Fruit fly (Drosophila melanogaster) whole organism, embryonic: ENCODE results near the gene CG5043.

Experiments
- Asciz ChIP-seq: fragments of 200-800 bp; sonication (Bioruptor generic); optimal IDR thresholded peaks from 2 replicates; lab custom pipeline; 2017; ENCODE audit warnings: missing biosample characterization, mild to moderate bottlenecking, missing genetic modification characterization, missing genetic modification reagents
- CG10209 ChIP-seq: fragments of 200-800 bp; sonication (Bioruptor generic); optimal IDR thresholded peaks from 3 replicates; lab custom pipeline; 2017; ENCODE audit warnings: missing biosample characterization, mild to moderate bottlenecking, missing genetic modification characterization, missing genetic modification reagents
- CG11247 ChIP-seq: fragments of 200-800 bp; sonication (Bioruptor generic); IDR thresholded peaks from 2 replicates; pipeline ENCODE4 v1.3.6; 2022; ENCODE audit warnings: missing biosample characterization, missing genetic modification characterization
- CG12942 ChIP-seq: fragments of 200-800 bp; sonication (Bioruptor generic); optimal IDR thresholded peaks from 3 replicates; lab custom pipeline; 2016; ENCODE audit warnings: missing biosample characterization, missing genetic modification characterization
- CG14014 ChIP-seq: fragments of 200-800 bp; sonication (Bioruptor generic); IDR thresholded peaks from 2 replicates; pipeline ENCODE4 v1.3.6; 2022; ENCODE audit warnings: missing biosample characterization, missing genetic modification characterization
- CG14441 ChIP-seq: fragments of 200-800 bp; sonication (Bioruptor generic); IDR thresholded peaks from 2 replicates; pipeline ENCODE4 v1.3.6; 2022; ENCODE audit warnings: missing biosample characterization, missing genetic modification characterization
- CG14710 ChIP-seq: fragments of 200-800 bp; sonication (Bioruptor generic); optimal IDR thresholded peaks from 3 replicates; lab custom pipeline; 2019; ENCODE audit warnings: missing biosample characterization, mild to moderate bottlenecking, missing genetic modification characterization, moderate library complexity
- CG1647 ChIP-seq: fragments of 200-800 bp; sonication (Bioruptor generic); optimal IDR thresholded peaks from 3 replicates; lab custom pipeline; 2016; ENCODE audit warnings: missing biosample characterization, missing genetic modification characterization
- CG17328 ChIP-seq: fragments of 200-800 bp; sonication (Bioruptor generic); IDR thresholded peaks from 2 replicates; pipeline ENCODE4 v1.3.6; 2022; ENCODE audit warnings: missing biosample characterization, missing genetic modification characterization
- CG17568 ChIP-seq: fragments of 200-800 bp; sonication (Bioruptor generic); optimal IDR thresholded peaks from 2 replicates; lab custom pipeline; 2018; ENCODE audit warnings: missing biosample characterization, mild to moderate bottlenecking, missing genetic modification characterization, moderate library complexity
- CG17829 ChIP-seq: fragments of 200-800 bp; optimal IDR thresholded peaks from 2 replicates; lab custom pipeline; 2019; ENCODE audit warnings: missing biosample characterization, mild to moderate bottlenecking, missing genetic modification characterization, moderate library complexity
- CG18262 ChIP-seq: fragments of 200-800 bp; optimal IDR thresholded peaks from 3 replicates; lab custom pipeline; 2019; ENCODE audit warnings: missing biosample characterization, mild to moderate bottlenecking, missing genetic modification characterization, moderate library complexity
- CG2116 ChIP-seq: fragments of 200-800 bp; sonication (Bioruptor generic); optimal IDR thresholded peaks from 3 replicates; lab custom pipeline; 2018; ENCODE audit warnings: missing biosample characterization, mild to moderate bottlenecking, missing genetic modification characterization
- CG2199 ChIP-seq: fragments of 200-800 bp; sonication (Bioruptor generic); IDR thresholded peaks from 3 replicates; pipeline ENCODE4 v1.3.6; 2022; ENCODE audit warnings: missing biosample characterization, missing genetic modification characterization
- CG2202 ChIP-seq: fragments of 200-800 bp; sonication (Bioruptor generic); optimal IDR thresholded peaks from 2 replicates; lab custom pipeline; 2018; ENCODE audit warnings: missing biosample characterization, mild to moderate bottlenecking, missing genetic modification characterization
- CG3065 ChIP-seq: fragments of 200-800 bp; sonication (Bioruptor generic); optimal IDR thresholded peaks from 2 replicates; lab custom pipeline; 2016; ENCODE audit warnings: missing biosample characterization, missing genetic modification characterization
- CG4424 ChIP-seq: fragments of 200-800 bp; sonication (Bioruptor generic); optimal IDR thresholded peaks from 3 replicates; lab custom pipeline; 2016; ENCODE audit warnings: missing biosample characterization, missing genetic modification characterization
- CG7271 ChIP-seq: fragments of 200-800 bp; sonication (Bioruptor generic); optimal IDR thresholded peaks from 2 replicates; lab custom pipeline; 2018; ENCODE audit warnings: missing biosample characterization, mild to moderate bottlenecking, missing genetic modification characterization, moderate library complexity
- CG7839 ChIP-seq: fragments of 200-800 bp; sonication (Bioruptor generic); optimal IDR thresholded peaks from 3 replicates; lab custom pipeline; 2018; ENCODE audit warnings: missing biosample characterization, mild to moderate bottlenecking, missing genetic modification characterization, moderate library complexity
- CG8388 ChIP-seq: fragments of 200-800 bp; sonication (Bioruptor generic); optimal IDR thresholded peaks from 2 replicates; lab custom pipeline; 2019; ENCODE audit warnings: missing biosample characterization, mild to moderate bottlenecking, missing genetic modification characterization, moderate library complexity
- CG9876 ChIP-seq: fragments of 200-800 bp; sonication (Bioruptor generic); optimal IDR thresholded peaks from 2 replicates; lab custom pipeline; 2016; ENCODE audit warnings: missing biosample characterization, missing genetic modification characterization
- Camta ChIP-seq: fragments of 200-800 bp; sonication (Bioruptor generic); optimal IDR thresholded peaks from 2 replicates; lab custom pipeline; 2016; ENCODE audit warnings: missing biosample characterization, missing genetic modification characterization
- Dek ChIP-seq: fragments of 200-800 bp; sonication (Bioruptor generic); optimal IDR thresholded peaks from 3 replicates; lab custom pipeline; 2019; ENCODE audit warnings: missing biosample characterization, mild to moderate bottlenecking, missing genetic modification characterization, moderate library complexity
- Dip3 ChIP-seq: fragments of 200-800 bp; sonication (Bioruptor generic); optimal IDR thresholded peaks from 3 replicates; lab custom pipeline; 2016; ENCODE audit warnings: missing biosample characterization, missing genetic modification characterization
- Drgx ChIP-seq: fragments of 200-800 bp; sonication (Bioruptor generic); IDR thresholded peaks from 2 replicates; pipeline ENCODE4 v1.3.6; 2022; ENCODE audit warnings: missing biosample characterization, missing genetic modification characterization
- HLH4C ChIP-seq: fragments of 200-800 bp; sonication (Bioruptor generic); IDR thresholded peaks from 3 replicates; pipeline ENCODE4 v1.3.6; 2022; ENCODE audit warnings: missing biosample characterization, missing genetic modification characterization; ENCODE audit not compliant: partially characterized antibody
- HLHmδ ChIP-seq: fragments of 200-800 bp; sonication (Bioruptor generic); optimal IDR thresholded peaks from 2 replicates; lab custom pipeline; 2018; ENCODE audit warnings: missing biosample characterization, mild to moderate bottlenecking, missing genetic modification characterization, moderate library complexity
- Med ChIP-seq: fragments of 200-800 bp; sonication (Bioruptor generic); peaks from one replicate; lab custom pipeline; 2016; ENCODE audit warnings: missing biosample characterization, missing genetic modification characterization, mild to moderate bottlenecking, inconsistent platforms, moderate library complexity
- Myb ChIP-seq: fragments of 200-800 bp; sonication (Bioruptor generic); optimal IDR thresholded peaks from 2 replicates; lab custom pipeline; 2016; ENCODE audit warnings: missing biosample characterization, missing genetic modification characterization
- NC2α ChIP-seq: fragments of 200-800 bp; sonication (Bioruptor generic); optimal IDR thresholded peaks from 2 replicates; lab custom pipeline; 2016; ENCODE audit warnings: missing biosample characterization, missing genetic modification characterization
- Rx ChIP-seq: fragments of 200-800 bp; sonication (Bioruptor generic); IDR thresholded peaks from 2 replicates; pipeline ENCODE4 v1.3.6; 2022; ENCODE audit warnings: missing biosample characterization, missing genetic modification characterization
- Scr ChIP-seq: fragments of 200-800 bp; sonication (Bioruptor generic); IDR thresholded peaks from 2 replicates; pipeline ENCODE4 v1.3.6; 2022; ENCODE audit warnings: missing biosample characterization, missing genetic modification characterization; ENCODE audit not compliant: partially characterized antibody
- amos ChIP-seq: fragments of 200-800 bp; sonication (Bioruptor generic); IDR thresholded peaks from 2 replicates; pipeline ENCODE4 v1.3.6; 2022; ENCODE audit warnings: missing biosample characterization, missing genetic modification characterization; ENCODE audit not compliant: partially characterized antibody
- cato ChIP-seq: fragments of 200-800 bp; sonication (Bioruptor generic); optimal IDR thresholded peaks from 2 replicates; lab custom pipeline; 2016; ENCODE audit warnings: missing biosample characterization, missing genetic modification characterization, borderline replicate concordance
- danr ChIP-seq: fragments of 200-800 bp; sonication (Bioruptor generic); IDR thresholded peaks from 2 replicates; pipeline ENCODE4 v1.3.6; 2022; ENCODE audit warnings: missing biosample characterization, missing genetic modification characterization
- dati ChIP-seq: fragments of 200-800 bp; sonication (Bioruptor generic); IDR thresholded peaks from 2 replicates; pipeline ENCODE4 v1.3.6; 2022; ENCODE audit warnings: missing biosample characterization, missing genetic modification characterization
- dpn ChIP-seq, 2 experiments: fragments of 200-800 bp; sonication (Bioruptor generic); optimal IDR thresholded peaks; 3 replicates each; lab custom pipeline; 2016; ENCODE audit warnings: missing biosample characterization in 2 of 2, missing genetic modification characterization in 2 of 2
- gro ChIP-seq: fragments of 200-800 bp; sonication (Bioruptor generic); optimal IDR thresholded peaks from 2 replicates; lab custom pipeline; 2016; ENCODE audit warnings: missing biosample characterization, missing genetic modification characterization
- lbe ChIP-seq: fragments of 200-800 bp; sonication (Bioruptor generic); optimal IDR thresholded peaks from 2 replicates; lab custom pipeline; 2016; ENCODE audit warnings: missing biosample characterization, mild to moderate bottlenecking, missing genetic modification characterization
- lola ChIP-seq, 3 experiments: fragments of >200 bp in 2 of 3; fragments of 200-800 bp in 1 of 3; sonication (Bioruptor generic) in 1 of 3; optimal IDR thresholded peaks; 2 replicates each; lab custom pipeline; 2017 to 2019; ENCODE audit warnings: missing biosample characterization in 3 of 3, missing genetic modification characterization in 3 of 3, mild to moderate bottlenecking in 1 of 3, moderate library complexity in 1 of 3
- luna ChIP-seq: fragments of 200-800 bp; sonication (Bioruptor generic); optimal IDR thresholded peaks from 2 replicates; lab custom pipeline; 2016; ENCODE audit warnings: missing biosample characterization, missing genetic modification characterization
- nau ChIP-seq: fragments of 200-800 bp; sonication (Bioruptor generic); optimal IDR thresholded peaks from 3 replicates; lab custom pipeline; 2017; ENCODE audit warnings: missing biosample characterization, mild to moderate bottlenecking, missing genetic modification characterization, missing genetic modification reagents
- nerfin-2 ChIP-seq: fragments of 200-800 bp; sonication (Bioruptor generic); IDR thresholded peaks from 2 replicates; pipeline ENCODE4 v1.3.6; 2022; ENCODE audit warnings: missing biosample characterization, missing genetic modification characterization; ENCODE audit not compliant: partially characterized antibody
- odd ChIP-seq: fragments of 200-800 bp; sonication (Bioruptor generic); optimal IDR thresholded peaks from 2 replicates; lab custom pipeline; 2017; ENCODE audit warnings: missing biosample characterization, mild to moderate bottlenecking, missing genetic modification characterization
- pros ChIP-seq: fragments of 200-800 bp; sonication (Bioruptor generic); optimal IDR thresholded peaks from 3 replicates; lab custom pipeline; 2019; ENCODE audit warnings: missing biosample characterization, mild to moderate bottlenecking, missing genetic modification characterization, moderate library complexity
- tap ChIP-seq: fragments of 200-800 bp; optimal IDR thresholded peaks from 3 replicates; lab custom pipeline; 2019; ENCODE audit warnings: missing biosample characterization, mild to moderate bottlenecking, missing genetic modification characterization, moderate library complexity
- trh ChIP-seq: fragments of 200-800 bp; sonication (Bioruptor generic); optimal IDR thresholded peaks from 2 replicates; lab custom pipeline; 2016; ENCODE audit warnings: missing biosample characterization, missing genetic modification characterization
- vnd ChIP-seq: fragments of 200-800 bp; sonication (Bioruptor generic); IDR thresholded peaks from 3 replicates; pipeline ENCODE4 v1.3.6; 2022; ENCODE audit warnings: missing biosample characterization, missing genetic modification characterization; ENCODE audit not compliant: partially characterized antibody

Gene CG5043

dm6 chr2L:17429788-17430587 lies 3.7 kb upstream of the CG5043 start (continued):
- TF ChIP-seq CG10209 (GFP tag; lab: Kevin White, UChicago): peak; percentile 97
- TF ChIP-seq CG7839 (tag; lab: Kevin White, UChicago): peak; percentile 94
- peak; percentile 49 for TF ChIP-seq Camta
- TF ChIP-seq CG4424 (GFP tag; lab: Kevin White, UChicago): peak; percentile 97
- no peak for TF ChIP-seq CG1647
- no peak for TF ChIP-seq nerfin-2
- peak; percentile 91 for TF ChIP-seq CG14441
- TF ChIP-seq CG7271: peak; percentile 83
- TF ChIP-seq luna (GFP tag; lab: Kevin White, UChicago): no peak
- TF ChIP-seq CG17568 (GFP tag; lab: Kevin White, UChicago): peak; percentile 85
- peak; percentile 46 for TF ChIP-seq CG2116 (GFP tag; lab: Kevin White, UChicago)
- peak in 1 of 3 experiments; percentile 95 for TF ChIP-seq lola (GFP tag; optimal IDR thresholded peaks at IDR 0.05; lab: Kevin White, UChicago)
- no peak for TF ChIP-seq CG9876
- peak; percentile 98 for TF ChIP-seq tap
- TF ChIP-seq Asciz (GFP tag; lab: Kevin White, UChicago): peak; percentile 98
- no peak for TF ChIP-seq HLH4C (GFP tag; lab: Robert Waterston, UW)
- TF ChIP-seq CG3065 (GFP tag; lab: Kevin White, UChicago): peak; percentile 8
- TF ChIP-seq nau (GFP tag; lab: Kevin White, UChicago): peak; percentile 94
- TF ChIP-seq CG14014: peak; percentile 94
- peak; percentile 81 for TF ChIP-seq Drgx (GFP tag; lab: Robert Waterston, UW)
- peak; percentile 89 for TF ChIP-seq CG2202 (tag; lab: Kevin White, UChicago)
- TF ChIP-seq lbe (GFP tag; lab: Kevin White, UChicago): peak; percentile 94
- peak; percentile 89 for TF ChIP-seq CG12942 (GFP tag; lab: Kevin White, UChicago)
- TF ChIP-seq trh (GFP tag; lab: Kevin White, UChicago): peak; percentile 16
- peak; percentile 40; the same call in 1 of the 2 replicates for TF ChIP-seq CG11247
- TF ChIP-seq odd (GFP tag; lab: Kevin White, UChicago): peak; percentile 91
- peak; percentile 49 for TF ChIP-seq CG8388 (GFP tag; lab: Kevin White, UChicago)
- peak; percentile 99 for TF ChIP-seq CG18262 (tag; lab: Kevin White, UChicago)
- peak; percentile 52 to 93 for TF ChIP-seq dpn (GFP tag; optimal IDR thresholded peaks at IDR 0.05; lab: Kevin White, UChicago)
- TF ChIP-seq Scr: no peak
- TF ChIP-seq amos (GFP tag; lab: Robert Waterston, UW): no peak
- TF ChIP-seq Dek (tag; lab: Kevin White, UChicago): peak; percentile 95
- TF ChIP-seq CG2199 (GFP tag; lab: Robert Waterston, UW): peak; percentile 16; the same call in 1 of the 3 replicates
- TF ChIP-seq CG17829 (tag; lab: Kevin White, UChicago): peak; percentile 98
- peak; percentile 39 for TF ChIP-seq Myb
- peak; percentile 85 for TF ChIP-seq cato (GFP tag; lab: Kevin White, UChicago)
- no peak for TF ChIP-seq HLHmδ (GFP tag; lab: Kevin White, UChicago)
- peak; percentile 74 for TF ChIP-seq Med
- peak; percentile 72 for TF ChIP-seq Dip3 (GFP tag; lab: Kevin White, UChicago)
- TF ChIP-seq pros (GFP tag; lab: Kevin White, UChicago): peak; percentile 57
- TF ChIP-seq Rx (GFP tag; lab: Robert Waterston, UW): peak; percentile 72
- no peak for TF ChIP-seq gro (GFP tag; lab: Kevin White, UChicago)
- TF ChIP-seq NC2α: no peak
- TF ChIP-seq danr (GFP tag; lab: Robert Waterston, UW): peak; percentile 93
- TF ChIP-seq vnd (GFP tag; lab: Robert Waterston, UW): no peak
- TF ChIP-seq CG14710 (tag; lab: Kevin White, UChicago): peak; percentile 97
- TF ChIP-seq dati: peak; percentile 58; the same call in 1 of the 2 replicates
- TF ChIP-seq CG17328: peak; percentile 81
